Worm (Caenorhabditis elegans) whole organism, young adult: ENCODE results near the gene T24B8.4.
A peak's percentile ranks its signal among the peaks of the same experiment; 100 is the strongest.

Experiments
- B0261.1 ChIP-seq: sonication (generic microtip); optimal IDR thresholded peaks from 2 replicates; lab custom pipeline; 2016; ENCODE audit warnings: mild to moderate bottlenecking, missing genetic modification characterization, moderate library complexity, missing compliant biosample characterization
- B0336.3 ChIP-seq: fragments of 200-800 bp; sonication (Bioruptor generic); IDR thresholded peaks from 2 replicates; pipeline ENCODE4 v1.3.6; 2022; ENCODE audit warnings: missing genetic modification characterization, missing compliant biosample characterization
- C17E4.6 ChIP-seq: fragments of 200-800 bp; sonication (Bioruptor generic); IDR thresholded peaks from 2 replicates; pipeline ENCODE4 v1.3.6; 2022; ENCODE audit warnings: missing genetic modification reagents, missing genetic modification characterization, missing compliant biosample characterization
- F33H1.4 ChIP-seq: fragments of 200-800 bp; sonication (Bioruptor generic); IDR thresholded peaks from 2 replicates; pipeline ENCODE4 v1.3.6; 2022; ENCODE audit warnings: missing genetic modification reagents, missing genetic modification characterization, missing compliant biosample characterization
- F39B2.1 ChIP-seq: fragments of 200-800 bp; sonication (Bioruptor generic); IDR thresholded peaks from 2 replicates; pipeline ENCODE4 v1.3.6; 2022; ENCODE audit warnings: missing genetic modification reagents, missing genetic modification characterization, missing compliant biosample characterization
- F49E8.2 ChIP-seq: sonication (generic microtip); optimal IDR thresholded peaks from 3 replicates; lab custom pipeline; 2017; ENCODE audit warnings: missing genetic modification characterization, mild to moderate bottlenecking, missing compliant biosample characterization, antibody characterized with exemption, moderate library complexity; ENCODE audit not compliant: insufficient read depth
- F52B5.7 ChIP-seq: sonication (generic microtip); optimal IDR thresholded peaks from 2 replicates; lab custom pipeline; 2016; ENCODE audit warnings: mild to moderate bottlenecking, missing genetic modification characterization, missing compliant biosample characterization
- Y53F4B.3 ChIP-seq: fragments of 200-800 bp; sonication (Bioruptor generic); IDR thresholded peaks from 2 replicates; pipeline ENCODE4 v1.3.6; 2022; ENCODE audit warnings: missing genetic modification reagents, missing genetic modification characterization, missing compliant biosample characterization
- Y53G8AR.9 ChIP-seq: fragments of 200-800 bp; sonication (Bioruptor generic); conservative IDR thresholded peaks from 2 replicates; pipeline ENCODE4 v1.3.6; 2022; ENCODE audit warnings: missing genetic modification reagents, missing genetic modification characterization, missing compliant biosample characterization
- Y56A3A.18 ChIP-seq: fragments of 200-800 bp; sonication (Bioruptor generic); IDR thresholded peaks from 2 replicates; pipeline ENCODE4 v1.3.6; 2022; ENCODE audit warnings: missing genetic modification reagents, missing genetic modification characterization, missing compliant biosample characterization
- Y67H2A.10 ChIP-seq: fragments of 200-800 bp; sonication (Bioruptor generic); conservative IDR thresholded peaks from 2 replicates; pipeline ENCODE4 v1.3.6; 2022; ENCODE audit warnings: missing genetic modification reagents, missing genetic modification characterization, missing compliant biosample characterization
- Y79H2A.3 ChIP-seq: fragments of 200-800 bp; sonication (Bioruptor generic); conservative IDR thresholded peaks from 2 replicates; pipeline ENCODE4 v1.3.6; 2022; ENCODE audit warnings: missing genetic modification reagents, missing genetic modification characterization, missing compliant biosample characterization
- Y95B8A.8 ChIP-seq: fragments of 200-800 bp; sonication (Bioruptor generic); IDR thresholded peaks from 2 replicates; pipeline ENCODE4 v1.3.6; 2022; ENCODE audit warnings: missing genetic modification reagents, missing genetic modification characterization, missing compliant biosample characterization
- akir-1 ChIP-seq: fragments of 200-800 bp; sonication (Bioruptor generic); optimal IDR thresholded peaks from 2 replicates; lab custom pipeline; 2018; ENCODE audit warnings: mild to moderate bottlenecking, missing genetic modification characterization, moderate library complexity, missing compliant biosample characterization
- atf-7 ChIP-seq: sonication (generic microtip); optimal IDR thresholded peaks from 2 replicates; lab custom pipeline; 2017; ENCODE audit warnings: mild to moderate bottlenecking, missing genetic modification characterization, missing compliant biosample characterization
- attf-3 ChIP-seq: fragments of 200-800 bp; sonication (Bioruptor generic); conservative IDR thresholded peaks from 2 replicates; pipeline ENCODE4 v1.3.6; 2022; ENCODE audit warnings: missing genetic modification reagents, missing genetic modification characterization, missing compliant biosample characterization
- bed-1 ChIP-seq: fragments of 200-800 bp; sonication (Bioruptor generic); IDR thresholded peaks from 2 replicates; pipeline ENCODE4 v1.3.6; 2022; ENCODE audit warnings: missing genetic modification reagents, missing genetic modification characterization, missing compliant biosample characterization
- ccch-3 ChIP-seq: fragments of 200-800 bp; sonication (Bioruptor generic); optimal IDR thresholded peaks from 2 replicates; lab custom pipeline; 2018; ENCODE audit warnings: mild to moderate bottlenecking, missing genetic modification characterization, missing compliant biosample characterization
- cebp-1 ChIP-seq, 2 experiments: fragments of 200-800 bp in 1 of 2; sonication (Bioruptor generic) in 1 of 2; sonication (generic microtip) in 1 of 2; IDR thresholded peaks in 1 of 2; optimal IDR thresholded peaks in 1 of 2; 2 replicates each; pipeline versions ENCODE4 v1.3.6 to Lab custom; 2017 to 2022; ENCODE audit warnings: missing compliant biosample characterization in 2 of 2, missing genetic modification characterization in 2 of 2, mild to moderate bottlenecking in 1 of 2, missing genetic modification reagents in 1 of 2, moderate library complexity in 1 of 2
- ceh-100 ChIP-seq: fragments of 200-800 bp; sonication (Bioruptor generic); IDR thresholded peaks from 2 replicates; pipeline ENCODE4 v1.3.6; 2022; ENCODE audit warnings: missing genetic modification reagents, missing genetic modification characterization, missing compliant biosample characterization
- ceh-27 ChIP-seq: fragments of 200-800 bp; sonication (Bioruptor generic); optimal IDR thresholded peaks from 2 replicates; lab custom pipeline; 2018; ENCODE audit warnings: mild to moderate bottlenecking, missing genetic modification characterization, moderate library complexity, missing compliant biosample characterization
- ceh-40 ChIP-seq: fragments of 200-800 bp; sonication (Bioruptor generic); IDR thresholded peaks from 2 replicates; pipeline ENCODE4 v1.3.6; 2022; ENCODE audit warnings: missing genetic modification characterization, missing compliant biosample characterization
- chd-7 ChIP-seq: sonication (generic microtip); optimal IDR thresholded peaks from 2 replicates; lab custom pipeline; 2016; ENCODE audit warnings: mild to moderate bottlenecking, missing genetic modification characterization, moderate library complexity, missing compliant biosample characterization
- dpl-1 ChIP-seq: fragments of 150-350 bp; optimal IDR thresholded peaks from 2 replicates; lab custom pipeline; 2014; ENCODE audit warnings: missing biosample characterization, missing genetic modification reagents, missing genetic modification characterization
- ekl-4 ChIP-seq: fragments of 200-800 bp; sonication (Bioruptor generic); IDR thresholded peaks from 2 replicates; pipeline ENCODE4 v1.3.6; 2022; ENCODE audit warnings: missing genetic modification reagents, missing genetic modification characterization, missing compliant biosample characterization
- ets-4 ChIP-seq: fragments of 200-800 bp; sonication (Bioruptor generic); optimal IDR thresholded peaks from 2 replicates; lab custom pipeline; 2018; ENCODE audit warnings: mild to moderate bottlenecking, missing genetic modification characterization, missing compliant biosample characterization
- hlh-26 ChIP-seq: fragments of 200-800 bp; sonication (Bioruptor generic); conservative IDR thresholded peaks from 2 replicates; pipeline ENCODE4 v1.3.6; 2022; ENCODE audit warnings: missing genetic modification reagents, missing genetic modification characterization, missing compliant biosample characterization
- hmg-1.2 ChIP-seq: fragments of 200-800 bp; sonication (Bioruptor generic); IDR thresholded peaks from 2 replicates; pipeline ENCODE4 v1.3.6; 2022; ENCODE audit warnings: missing genetic modification reagents, missing genetic modification characterization, missing compliant biosample characterization
- hmg-20 ChIP-seq: fragments of 200-800 bp; sonication (Bioruptor generic); IDR thresholded peaks from 2 replicates; pipeline ENCODE4 v1.3.6; 2022; ENCODE audit warnings: missing genetic modification reagents, missing genetic modification characterization, missing compliant biosample characterization
- hrde-1 ChIP-seq: sonication (generic microtip); optimal IDR thresholded peaks from 2 replicates; lab custom pipeline; 2016; ENCODE audit warnings: missing genetic modification characterization, mild to moderate bottlenecking, missing compliant biosample characterization, moderate library complexity, missing genotype, missing genetic modification reagents, borderline replicate concordance
- lin-35 ChIP-seq, 3 experiments: fragments of 150-350 bp in 2 of 3; sonication (generic microtip) in 1 of 3; optimal IDR thresholded peaks; 2 replicates each; lab custom pipeline; 2014 to 2018; ENCODE audit warnings: missing biosample characterization in 3 of 3, missing genetic modification characterization in 3 of 3, missing genetic modification reagents in 3 of 3
- lin-40 ChIP-seq: sonication (generic microtip); optimal IDR thresholded peaks from 2 replicates; lab custom pipeline; 2016; ENCODE audit warnings: missing genetic modification characterization, mild to moderate bottlenecking, missing compliant biosample characterization, missing genotype, missing genetic modification reagents
- lsy-27 ChIP-seq: sonication (generic microtip); optimal IDR thresholded peaks from 2 replicates; lab custom pipeline; 2017; ENCODE audit warnings: missing genetic modification characterization, mild to moderate bottlenecking, missing compliant biosample characterization, antibody characterized with exemption, missing genotype, borderline replicate concordance; ENCODE audit not compliant: insufficient read depth
- madf-10 ChIP-seq: sonication (generic microtip); optimal IDR thresholded peaks from 2 replicates; lab custom pipeline; 2016; ENCODE audit warnings: mild to moderate bottlenecking, missing genetic modification characterization, missing compliant biosample characterization
- mcd-1 ChIP-seq: fragments of 200-800 bp; sonication (Bioruptor generic); IDR thresholded peaks from 2 replicates; pipeline ENCODE4 v1.3.6; 2022; ENCODE audit warnings: missing genetic modification reagents, missing genetic modification characterization, missing compliant biosample characterization
- mel-28 ChIP-seq: sonication (generic microtip); optimal IDR thresholded peaks from 2 replicates; lab custom pipeline; 2016; ENCODE audit warnings: borderline replicate concordance, mild to moderate bottlenecking, missing genetic modification characterization, missing compliant biosample characterization
- mxl-1 ChIP-seq: sonication (generic microtip); optimal IDR thresholded peaks from 2 replicates; lab custom pipeline; 2016; ENCODE audit warnings: missing genetic modification characterization, missing compliant biosample characterization
- nhr-120 ChIP-seq: fragments of 200-800 bp; sonication (Bioruptor generic); IDR thresholded peaks from 2 replicates; pipeline ENCODE4 v1.3.6; 2022; ENCODE audit warnings: missing genetic modification characterization, missing compliant biosample characterization
- pbrm-1 ChIP-seq: fragments of 200-800 bp; sonication (Bioruptor generic); IDR thresholded peaks from 2 replicates; pipeline ENCODE4 v1.3.6; 2022; ENCODE audit warnings: missing genetic modification reagents, missing genetic modification characterization, missing compliant biosample characterization
- sdz-38 ChIP-seq: sonication (generic microtip); optimal IDR thresholded peaks from 2 replicates; lab custom pipeline; 2016; ENCODE audit warnings: missing genotype, missing genetic modification characterization, missing compliant biosample characterization
- snpc-4 ChIP-seq, 5 experiments: fragments of 150-350 bp in 1 of 5; sonication (generic microtip) in 4 of 5; optimal IDR thresholded peaks; 2 replicates each; lab custom pipeline; 2014 to 2018; ENCODE audit warnings: missing genetic modification characterization in 5 of 5, missing biosample characterization in 3 of 5, antibody characterized with exemption in 2 of 5, mild to moderate bottlenecking in 2 of 5, missing compliant biosample characterization in 2 of 5, missing genotype in 2 of 5, moderate library complexity in 2 of 5, missing genetic modification reagents in 1 of 5
- somi-1 ChIP-seq: fragments of 200-800 bp; sonication (Bioruptor generic); optimal IDR thresholded peaks from 2 replicates; lab custom pipeline; 2018; ENCODE audit warnings: mild to moderate bottlenecking, missing genetic modification characterization, missing compliant biosample characterization
- sptf-2 ChIP-seq: fragments of 200-800 bp; sonication (Bioruptor generic); optimal IDR thresholded peaks from 2 replicates; lab custom pipeline; 2018; ENCODE audit warnings: mild to moderate bottlenecking, missing genetic modification characterization, missing compliant biosample characterization
- tbp1 ChIP-seq: fragments of 200-800 bp; sonication (Bioruptor generic); optimal IDR thresholded peaks from 2 replicates; lab custom pipeline; 2018; ENCODE audit warnings: mild to moderate bottlenecking, missing genetic modification characterization, missing compliant biosample characterization
- unc-130 ChIP-seq: sonication (generic microtip); optimal IDR thresholded peaks from 2 replicates; lab custom pipeline; 2016; ENCODE audit warnings: missing genetic modification reagents, missing genetic modification characterization, missing compliant biosample characterization
- unc-62 ChIP-seq: fragments of 150-350 bp; optimal IDR thresholded peaks from 2 replicates; lab custom pipeline; 2014; ENCODE audit warnings: missing biosample characterization, missing genetic modification reagents, missing genetic modification characterization
- ztf-22 ChIP-seq: fragments of 200-800 bp; sonication (Bioruptor generic); optimal IDR thresholded peaks from 2 replicates; lab custom pipeline; 2018; ENCODE audit warnings: mild to moderate bottlenecking, missing genetic modification characterization, moderate library complexity, missing compliant biosample characterization
- ztf-26 ChIP-seq: sonication (generic microtip); optimal IDR thresholded peaks from 2 replicates; lab custom pipeline; 2017; ENCODE audit warnings: missing genetic modification characterization, missing compliant biosample characterization

T24B8.4 gene

ce11 chrII:9113759-9114158 is 43.1 kb upstream of the T24B8.4 start (continued):
- TF ChIP-seq ztf-26 (tag; lab: Kevin White, UChicago): peak; percentile 11
- TF ChIP-seq Y67H2A.10: no peak
- no peak for TF ChIP-seq attf-3 (GFP tag; lab: Robert Waterston, UW)
- no peak for TF ChIP-seq bed-1 (GFP tag; lab: Robert Waterston, UW)
- TF ChIP-seq mcd-1: peak; percentile 45
- no peak for TF ChIP-seq Y53F4B.3 (GFP tag; lab: Robert Waterston, UW)
- TF ChIP-seq ets-4: no peak
- TF ChIP-seq ccch-3: no peak
- TF ChIP-seq somi-1: no peak
- no peak for TF ChIP-seq hmg-20 (GFP tag; lab: Robert Waterston, UW)
- TF ChIP-seq hlh-26 (GFP tag; lab: Robert Waterston, UW): no peak
- TF ChIP-seq Y95B8A.8 (GFP tag; lab: Robert Waterston, UW): no peak
- TF ChIP-seq F33H1.4 (GFP tag; lab: Robert Waterston, UW): no peak
- TF ChIP-seq ceh-100 (GFP tag; lab: Robert Waterston, UW): no peak
- TF ChIP-seq ceh-27: no peak
- no peak for TF ChIP-seq mel-28 (tag; lab: Kevin White, UChicago)
- no peak for TF ChIP-seq cebp-1 (GFP tag; IDR thresholded peaks at IDR 0.05; lab: Robert Waterston, UW)
- peak; percentile 71 for TF ChIP-seq cebp-1 (tag; optimal IDR thresholded peaks at IDR 0.05; lab: Kevin White, UChicago)
- TF ChIP-seq B0261.1 (tag; lab: Kevin White, UChicago): no peak
- TF ChIP-seq unc-62: no peak
- TF ChIP-seq nhr-120 (GFP tag; lab: Robert Waterston, UW): no peak
- TF ChIP-seq madf-10 (tag; lab: Kevin White, UChicago): peak; percentile 13
- TF ChIP-seq ekl-4: no peak
- TF ChIP-seq B0336.3 (GFP tag; lab: Robert Waterston, UW): peak; percentile 38; the same call in 1 of the 2 replicates
- no peak for TF ChIP-seq chd-7 (tag; lab: Kevin White, UChicago)
- TF ChIP-seq C17E4.6 (GFP tag; lab: Robert Waterston, UW): no peak
- TF ChIP-seq atf-7: peak; percentile 42
- no peak for TF ChIP-seq pbrm-1 (GFP tag; lab: Robert Waterston, UW)
- TF ChIP-seq tbp1 (GFP tag; lab: Kevin White, UChicago): peak; percentile 33
- peak; percentile 31 for TF ChIP-seq lin-40 (tag; lab: Kevin White, UChicago)
- TF ChIP-seq lin-35 (GFP tag; optimal IDR thresholded peaks at IDR 0.05; lab: Kevin White, UChicago): no peak
- no peak for TF ChIP-seq sdz-38 (tag; lab: Kevin White, UChicago)

- TF ChIP-seq hrde-1 (tag; lab: Kevin White, UChicago) (no peak), mxl-1 (tag; lab: Kevin White, UChicago) (no peak), akir-1 (no peak), dpl-1 (GFP tag; lab: Kevin White, UChicago) (no peak), snpc-4 (GFP tag; optimal IDR thresholded peaks at IDR 0.05; lab: Kevin White, UChicago) (no peak), snpc-4 (tag; optimal IDR thresholded peaks at IDR 0.05; lab: Kevin White, UChicago) (peak in 3 of 4 experiments; percentile 3 to 36 (median 26)), B0336.3 (GFP tag; lab: Robert Waterston, UW) (peak; percentile 24; the same call in 1 of the 2 replicates), Y53G8AR.9 (GFP tag; lab: Robert Waterston, UW) (no peak), hmg-1.2 (GFP tag; lab: Robert Waterston, UW) (peak; percentile 81), ceh-40 (GFP tag; lab: Robert Waterston, UW) (no peak), ccch-3 (no peak), sptf-2 (GFP tag; lab: Kevin White, UChicago) (no peak), F52B5.7 (tag; lab: Kevin White, UChicago) (no peak), somi-1 (peak; percentile 76), F39B2.1 (GFP tag; lab: Robert Waterston, UW) (no peak), unc-130 (GFP tag; lab: Kevin White, UChicago) (no peak), Y79H2A.3 (GFP tag; lab: Robert Waterston, UW) (no peak), F49E8.2 (tag; lab: Kevin White, UChicago) (no peak), attf-3 (GFP tag; lab: Robert Waterston, UW) (no peak), Y56A3A.18 (no peak), ztf-22 (no peak), lsy-27 (tag; lab: Kevin White, UChicago) (no peak)
These were observed 42.2 kb upstream of the T24B8.4 start, which contains the start of gene jun-1 for ce11 chrII:9112851-9113250. Gene jun-1, plus strand, starts transcription at chrII:9113157.
